Fruit fly (Drosophila melanogaster) whole organism: Measurements from ENCODE around the gene Msh6.

Experiments
- pan ChIP-seq: fragments of >200 bp; optimal IDR thresholded peaks from 2 replicates; lab custom pipeline; 2017
- psq ChIP-seq: fragments of >200 bp; optimal IDR thresholded peaks from 2 replicates; lab custom pipeline; 2017

dm6 chr3L:15169010-15169409, 10.6 kb upstream of the Msh6 start:
- TF ChIP-seq pan: no peak
- TF ChIP-seq psq (lab: Kevin White, UChicago): no peak
